Worm (Caenorhabditis elegans): ENCODE data around the gene R04D3.2.
A peak's percentile ranks its signal among the peaks of the same experiment; 100 is the strongest.

R04D3.2 gene

ce11 chrX:13324326-13324725 is 37.9 kb upstream of the R04D3.2 start:
- peak; percentile 8; the same call in 1 of the 2 replicates for TF ChIP-seq ceh-20 (GFP tag; IDR thresholded peaks at IDR 0.05)
- no peak for TF ChIP-seq ctbp-1 (GFP tag; IDR thresholded peaks at IDR 0.05)
- TF ChIP-seq lin-15B (tag; optimal IDR thresholded peaks at IDR 0.05), result no peak
- TF ChIP-seq Y5F2A.4 (GFP tag; optimal IDR thresholded peaks at IDR 0.05), result no peak
- no peak for TF ChIP-seq daf-16 (GFP tag; optimal IDR thresholded peaks at IDR 0.05)
- no peak for TF ChIP-seq daf-16 (tag; optimal IDR thresholded peaks at IDR 0.05)
- TF ChIP-seq aha-1 (tag), result peak; percentile 96

- TF ChIP-seq php-3 (GFP tag; IDR thresholded peaks at IDR 0.05), result peak; percentile 56; the same call in 1 of the 2 replicates
- no peak for TF ChIP-seq hlh-11 (tag; optimal IDR thresholded peaks at IDR 0.05)
- no peak for TF ChIP-seq F44E2.7 (GFP tag; IDR thresholded peaks at IDR 0.05)
- no peak for TF ChIP-seq nhr-42 (GFP tag; IDR thresholded peaks at IDR 0.05)
These were observed 37.3 kb upstream of the R04D3.2 start for ce11 chrX:13323697-13324096.

ce11 chrX:13322886-13323285 is 36.5 kb upstream of the R04D3.2 start, which contains the start of gene F46G10.2:
F46G10.2 (plus strand) TSS chrX:13322963.
- TF ChIP-seq ctbp-1 (GFP tag; IDR thresholded peaks at IDR 0.05), result no peak
- TF ChIP-seq ama-1 (optimal IDR thresholded peaks at IDR 0.05), result no peak
- TF ChIP-seq aha-1 (tag), result no peak
- no peak for TF ChIP-seq nhr-41 (GFP tag; IDR thresholded peaks at IDR 0.05)
- no peak for TF ChIP-seq ces-1 (GFP tag; optimal IDR thresholded peaks at IDR 0.05)
- TF ChIP-seq hmg-1.1 (GFP tag; IDR thresholded peaks at IDR 0.05), result no peak
- TF ChIP-seq snpc-4 (tag; optimal IDR thresholded peaks at IDR 0.05), result no peak
- TF ChIP-seq dmd-6 (GFP tag; IDR thresholded peaks at IDR 0.05), result 0 out of 2 replicates have a peak, but pooled peaks have one; percentile 15
- TF ChIP-seq F10B5.3 (tag; optimal IDR thresholded peaks at IDR 0.05), result no peak
- no peak for TF ChIP-seq madf-5 (GFP tag; IDR thresholded peaks at IDR 0.05)
- TF ChIP-seq rbr-2 (tag; optimal IDR thresholded peaks at IDR 0.05), result no peak
- TF ChIP-seq Y105C5A.15 (GFP tag; IDR thresholded peaks at IDR 0.05), result no peak
- peak; percentile 32 for TF ChIP-seq hlh-30 (tag; optimal IDR thresholded peaks at IDR 0.05; ENCODE audit: insufficient read depth)
- TF ChIP-seq T20F7.1 (GFP tag; optimal IDR thresholded peaks at IDR 0.05), result no peak
- peak; percentile 60 for TF ChIP-seq hlh-11 (tag; optimal IDR thresholded peaks at IDR 0.05)
- no peak for TF ChIP-seq nhr-25 (tag; optimal IDR thresholded peaks at IDR 0.05; ENCODE audit: borderline replicate concordance, insufficient read depth)
- no peak for TF ChIP-seq ztf-11 (tag; optimal IDR thresholded peaks at IDR 0.05)
- no peak for TF ChIP-seq snpc-1.2 (GFP tag; IDR thresholded peaks at IDR 0.05)
- TF ChIP-seq jun-1 (tag; optimal IDR thresholded peaks at IDR 0.05), result no peak
- no peak for TF ChIP-seq ZK337.2 (GFP tag; IDR thresholded peaks at IDR 0.05)
- TF ChIP-seq nhr-28 (tag; optimal IDR thresholded peaks at IDR 0.05), result peak; percentile 26
- no peak for TF ChIP-seq ztf-7 (tag; optimal IDR thresholded peaks at IDR 0.05)
- TF ChIP-seq ceh-82 (tag; optimal IDR thresholded peaks at IDR 0.05), result no peak
- no peak for TF ChIP-seq T26A8.4 (GFP tag; IDR thresholded peaks at IDR 0.05)
- TF ChIP-seq dpl-1 (GFP tag; optimal IDR thresholded peaks at IDR 0.05), result no peak

- TF ChIP-seq nhr-237 (tag; optimal IDR thresholded peaks at IDR 0.05) (no peak), nhr-41 (GFP tag; IDR thresholded peaks at IDR 0.05) (no peak), dmd-8 (GFP tag; IDR thresholded peaks at IDR 0.05) (no peak), spr-1 (tag; optimal IDR thresholded peaks at IDR 0.05) (no peak), fkh-10 (GFP tag; optimal IDR thresholded peaks at IDR 0.05) (no peak), hif-1 (tag; optimal IDR thresholded peaks at IDR 0.05) (no peak), unc-130 (GFP tag; optimal IDR thresholded peaks at IDR 0.05) (no peak), ceh-28 (tag; optimal IDR thresholded peaks at IDR 0.05) (no peak), daf-8 (GFP tag; IDR thresholded peaks at IDR 0.05) (no peak), madf-9 (GFP tag; conservative IDR thresholded peaks at IDR 0.05) (no peak), ces-1 (GFP tag; optimal IDR thresholded peaks at IDR 0.05) (no peak), mxl-2 (GFP tag; conservative IDR thresholded peaks at IDR 0.05) (no peak), F37D6.2 (tag; optimal IDR thresholded peaks at IDR 0.05) (no peak), skn-1 (tag; optimal IDR thresholded peaks at IDR 0.05) (no peak), spr-3 (GFP tag; optimal IDR thresholded peaks at IDR 0.05) (no peak), unc-39 (tag; optimal IDR thresholded peaks at IDR 0.05) (no peak), hmg-1.1 (GFP tag; IDR thresholded peaks at IDR 0.05) (no peak), egl-27 (tag; optimal IDR thresholded peaks at IDR 0.05) (no peak), ctbp-1 (GFP tag; IDR thresholded peaks at IDR 0.05) (no peak), duxl-1 (tag; optimal IDR thresholded peaks at IDR 0.05; ENCODE audit: poor library complexity) (no peak)
These were observed 34.1 kb upstream of the R04D3.2 start for ce11 chrX:13320575-13320974.
